Fruit fly (Drosophila melanogaster): ENCODE results near the gene for.

DNA sequence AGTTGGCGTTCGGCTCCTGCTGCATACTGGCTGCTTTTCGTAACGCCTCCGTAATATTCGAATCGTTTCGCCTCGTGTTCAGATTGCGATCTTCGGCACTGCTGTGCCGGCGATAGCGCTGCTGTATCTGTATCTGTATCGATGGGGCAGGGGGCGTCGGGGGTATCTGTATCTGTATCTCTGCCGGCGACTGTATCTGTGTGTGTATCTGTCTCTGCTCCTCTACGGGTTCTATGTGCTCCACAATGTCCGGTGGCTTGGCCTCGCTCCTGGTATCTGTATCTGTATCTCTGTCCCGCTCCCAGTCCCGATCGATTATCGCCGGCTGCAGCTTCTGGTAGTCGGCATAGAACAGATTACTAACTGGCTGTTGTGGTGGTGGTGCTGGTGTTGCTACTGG lies 16.8 kb downstream of the for start:
- TF ChIP-seq pan (optimal IDR thresholded peaks at IDR 0.05) (no peak), EcR (GFP tag; optimal IDR thresholded peaks at IDR 0.05) (no peak), CG8478 (optimal IDR thresholded peaks at IDR 0.05) (no peak), usp (GFP tag; optimal IDR thresholded peaks at IDR 0.05) (no peak), psq (optimal IDR thresholded peaks at IDR 0.05) (no peak), Dll (optimal IDR thresholded peaks at IDR 0.05) (no peak)

Measured in whole organism.